Fruit fly (Drosophila melanogaster) whole organism, adult: Measurements from ENCODE around the gene Srp14.

ENCODE experiments used
- CG1620 ChIP-seq: fragments of 200-800 bp; sonication (Bioruptor generic); optimal IDR thresholded peaks from 2 replicates; lab custom pipeline; 2016; ENCODE audit warnings: missing biosample characterization, missing genetic modification characterization
- CG33017 ChIP-seq: fragments of 200-800 bp; sonication (Bioruptor generic); optimal IDR thresholded peaks from 2 replicates; lab custom pipeline; 2018; ENCODE audit warnings: missing biosample characterization, mild to moderate bottlenecking, missing genetic modification characterization, moderate library complexity
- CG5204 ChIP-seq: fragments of 200-800 bp; sonication (Bioruptor generic); optimal IDR thresholded peaks from 2 replicates; lab custom pipeline; 2016; ENCODE audit warnings: missing biosample characterization, missing genetic modification characterization
- CG7101 ChIP-seq: fragments of 200-800 bp; sonication (Bioruptor generic); optimal IDR thresholded peaks from 2 replicates; lab custom pipeline; 2018; ENCODE audit warnings: missing biosample characterization, mild to moderate bottlenecking, missing genetic modification characterization, moderate library complexity
- Clk ChIP-seq: fragments of 200-800 bp; sonication (Bioruptor generic); optimal IDR thresholded peaks from 2 replicates; lab custom pipeline; 2017; ENCODE audit warnings: missing biosample characterization, missing genetic modification characterization
- Crg-1 ChIP-seq: fragments of 200-800 bp; sonication (Bioruptor generic); optimal IDR thresholded peaks from 2 replicates; lab custom pipeline; 2016; ENCODE audit warnings: missing biosample characterization, missing genetic modification characterization
- cic ChIP-seq: fragments of 200-800 bp; sonication (Bioruptor generic); optimal IDR thresholded peaks from 2 replicates; lab custom pipeline; 2017; ENCODE audit warnings: missing biosample characterization, mild to moderate bottlenecking, missing genetic modification characterization, moderate library complexity
- kay ChIP-seq: fragments of 200-800 bp; sonication (Bioruptor generic); peaks from one replicate; lab custom pipeline; 2016; ENCODE audit warnings: missing biosample characterization, missing genetic modification characterization, borderline replicate concordance
- tj ChIP-seq: fragments of 200-800 bp; sonication (Bioruptor generic); optimal IDR thresholded peaks from 3 replicates; lab custom pipeline; 2017; ENCODE audit warnings: missing biosample characterization, mild to moderate bottlenecking, missing genetic modification characterization, moderate library complexity

dm6 chr3R:20592517-20593462, 12.9 kb downstream of the Srp14 start, which contains the start of the genes Pus1 and bon:
- TF ChIP-seq cic (GFP tag; lab: Kevin White, UChicago): no peak
- peak; percentile 4 for TF ChIP-seq CG7101 (tag; lab: Kevin White, UChicago)
- TF ChIP-seq tj: no peak
- no peak for TF ChIP-seq CG33017
- TF ChIP-seq Clk: no peak
- TF ChIP-seq kay: no peak
- no peak for TF ChIP-seq Crg-1 (GFP tag; lab: Kevin White, UChicago)
- no peak for TF ChIP-seq CG5204 (GFP tag; lab: Kevin White, UChicago)
- peak; percentile 41 for TF ChIP-seq CG1620
